Fruit fly (Drosophila melanogaster): Measurements from ENCODE around the gene CG4036.
A peak's percentile ranks its signal among the peaks of the same experiment; 100 is the strongest.

CG4036 gene

dm6 chr2L:9782176-9782581, 8.5 kb upstream of the CG4036 start, which contains the start of gene IP3K1 (continued):
- TF ChIP-seq CG13424 (tag; optimal IDR thresholded peaks at IDR 0.05) (no peak), sd (tag; optimal IDR thresholded peaks at IDR 0.05) (peak; percentile 53), Mrtf (GFP tag; IDR thresholded peaks at IDR 0.05) (no peak), Ssrp (tag; optimal IDR thresholded peaks at IDR 0.05) (no peak), CG7556 (GFP tag; optimal IDR thresholded peaks at IDR 0.05) (no peak), gcm (GFP tag; optimal IDR thresholded peaks at IDR 0.05) (peak; percentile 59), Fer2 (tag; optimal IDR thresholded peaks at IDR 0.05) (no peak), CG34422 (GFP tag; IDR thresholded peaks at IDR 0.05) (peak; percentile 65; the same call in 1 of the 3 replicates), fd96Cb (tag; optimal IDR thresholded peaks at IDR 0.05) (no peak), psq (GFP tag; optimal IDR thresholded peaks at IDR 0.05) (no peak), CG10274 (GFP tag; optimal IDR thresholded peaks at IDR 0.05) (no peak), CG2199 (GFP tag; IDR thresholded peaks at IDR 0.05) (0 out of 3 replicates have a peak, but pooled peaks have one; percentile 70), kay (GFP tag; optimal IDR thresholded peaks at IDR 0.05) (no peak), CG31441 (GFP tag; IDR thresholded peaks at IDR 0.05) (no peak; the same call in 1 of the 2 replicates), Elba2 (GFP tag; optimal IDR thresholded peaks at IDR 0.05) (no peak), cad (GFP tag; optimal IDR thresholded peaks at IDR 0.05) (no peak), HLH4C (GFP tag; IDR thresholded peaks at IDR 0.05; ENCODE audit: partially characterized antibody) (peak; percentile 35; the same call in 1 of the 3 replicates), sug (tag; optimal IDR thresholded peaks at IDR 0.05) (peak; percentile 75), CG16813 (GFP tag; IDR thresholded peaks at IDR 0.05; ENCODE audit: partially characterized antibody) (no peak), pb (GFP tag; optimal IDR thresholded peaks at IDR 0.05) (peak; percentile 50), CG4424 (GFP tag; optimal IDR thresholded peaks at IDR 0.05) (no peak), gfzf (GFP tag; optimal IDR thresholded peaks at IDR 0.05) (no peak), Hr78 (GFP tag; optimal IDR thresholded peaks at IDR 0.05) (no peak), ftz-f1 (GFP tag; optimal IDR thresholded peaks at IDR 0.05) (peak; percentile 65), jumu (GFP tag; optimal IDR thresholded peaks at IDR 0.05) (no peak), insv (GFP tag; optimal IDR thresholded peaks at IDR 0.05) (no peak), CG14710 (tag; optimal IDR thresholded peaks at IDR 0.05) (no peak), Bdp1 (GFP tag; optimal IDR thresholded peaks at IDR 0.05) (no peak), Dp (GFP tag; optimal IDR thresholded peaks at IDR 0.05) (no peak), CG17385 (GFP tag; optimal IDR thresholded peaks at IDR 0.05) (peak; percentile 48), CG15011 (GFP tag; optimal IDR thresholded peaks at IDR 0.05) (no peak), CG7963 (GFP tag; IDR thresholded peaks at IDR 0.05; ENCODE audit: partially characterized antibody) (peak; percentile 52; the same call in 1 of the 3 replicates), CG6765 (GFP tag; optimal IDR thresholded peaks at IDR 0.05) (peak; percentile 31), CG2116 (GFP tag; optimal IDR thresholded peaks at IDR 0.05) (no peak), E2f2 (GFP tag; IDR thresholded peaks at IDR 0.05) (peak; percentile 45; the same call in 1 of the 2 replicates), nerfin-1 (tag; optimal IDR thresholded peaks at IDR 0.05) (no peak), Ets65A (GFP tag) (no peak), CG2120 (GFP tag; optimal IDR thresholded peaks at IDR 0.05) (peak; percentile 33), Dad (GFP tag; optimal IDR thresholded peaks at IDR 0.05) (peak; percentile 26), CG18619 (GFP tag; optimal IDR thresholded peaks at IDR 0.05) (no peak), CG10366 (GFP tag; IDR thresholded peaks at IDR 0.05) (no peak; the same call in 1 of the 2 replicates), Max (GFP tag; optimal IDR thresholded peaks at IDR 0.05) (no peak), so (GFP tag; IDR thresholded peaks at IDR 0.05) (peak; percentile 66; the same call in 2 of the 3 replicates), eve (GFP tag; optimal IDR thresholded peaks at IDR 0.05) (no peak), CG17361 (GFP tag; IDR thresholded peaks at IDR 0.05) (no peak), hth (optimal IDR thresholded peaks at IDR 0.05) (no peak), CG8388 (GFP tag; optimal IDR thresholded peaks at IDR 0.05) (peak; percentile 4), zen2 (GFP tag; IDR thresholded peaks at IDR 0.05; ENCODE audit: partially characterized antibody) (peak; percentile 67; the same call in 2 of the 3 replicates), ci (GFP tag; IDR thresholded peaks at IDR 0.05) (peak; percentile 73; the same call in 2 of the 3 replicates), CG34376 (GFP tag; optimal IDR thresholded peaks at IDR 0.05) (peak; percentile 87), cwo (GFP tag; optimal IDR thresholded peaks at IDR 0.05) (peak; percentile 50)

Measured in whole organism, embryonic.